Fruit fly (Drosophila melanogaster) whole organism, pupa: ENCODE results near the gene CG31223.
A peak's percentile ranks its signal among the peaks of the same experiment; 100 is the strongest.

ENCODE experiments used
- CG10348 ChIP-seq: fragments of 200-800 bp; sonication (Bioruptor generic); IDR thresholded peaks from 2 replicates; pipeline ENCODE4 v1.3.6; 2022; ENCODE audit warnings: missing biosample characterization, missing genetic modification characterization
- CG12605 ChIP-seq: fragments of 200-800 bp; sonication (Bioruptor generic); IDR thresholded peaks from 2 replicates; pipeline ENCODE4 v1.3.6; 2022; ENCODE audit warnings: missing biosample characterization, missing genetic modification characterization
- CG13204 ChIP-seq: fragments of 200-800 bp; sonication (Bioruptor generic); optimal IDR thresholded peaks from 2 replicates; lab custom pipeline; 2018; ENCODE audit warnings: missing biosample characterization, mild to moderate bottlenecking, missing genetic modification characterization, moderate library complexity
- CG14655 ChIP-seq: fragments of 200-800 bp; sonication (Bioruptor generic); optimal IDR thresholded peaks from 3 replicates; lab custom pipeline; 2017; ENCODE audit warnings: mild to moderate bottlenecking, missing biosample characterization, missing genetic modification reagents, missing genetic modification characterization
- CG15710 ChIP-seq: fragments of 200-800 bp; sonication (Bioruptor generic); optimal IDR thresholded peaks from 2 replicates; lab custom pipeline; 2018; ENCODE audit warnings: missing biosample characterization, mild to moderate bottlenecking, missing genetic modification characterization, moderate library complexity
- CG17806 ChIP-seq: fragments of 200-800 bp; sonication (Bioruptor generic); optimal IDR thresholded peaks from 2 replicates; lab custom pipeline; 2018; ENCODE audit warnings: missing biosample characterization, mild to moderate bottlenecking, missing genetic modification characterization, moderate library complexity
- CG32121 ChIP-seq: fragments of 200-800 bp; sonication (Bioruptor generic); IDR thresholded peaks from 2 replicates; pipeline ENCODE4 v1.3.6; 2022; ENCODE audit warnings: missing biosample characterization, missing genetic modification characterization
- CG34367 ChIP-seq: fragments of 200-800 bp; sonication (Bioruptor generic); optimal IDR thresholded peaks from 2 replicates; lab custom pipeline; 2018; ENCODE audit warnings: missing biosample characterization, mild to moderate bottlenecking, missing genetic modification characterization
- CG4496 ChIP-seq: fragments of 200-800 bp; sonication (Bioruptor generic); IDR thresholded peaks from 3 replicates; pipeline ENCODE4 v1.3.6; 2022; ENCODE audit warnings: missing biosample characterization, missing genetic modification characterization
- CG8159 ChIP-seq: fragments of 200-800 bp; sonication (Bioruptor generic); optimal IDR thresholded peaks from 3 replicates; lab custom pipeline; 2018; ENCODE audit warnings: missing biosample characterization, mild to moderate bottlenecking, missing genetic modification characterization, moderate library complexity
- CG8301 ChIP-seq: fragments of 200-800 bp; sonication (Bioruptor generic); optimal IDR thresholded peaks from 2 replicates; lab custom pipeline; 2018; ENCODE audit warnings: missing biosample characterization, mild to moderate bottlenecking, missing genetic modification characterization
- CG9948 ChIP-seq: fragments of 200-800 bp; sonication (Bioruptor generic); optimal IDR thresholded peaks from 2 replicates; lab custom pipeline; 2018; ENCODE audit warnings: missing biosample characterization, mild to moderate bottlenecking, missing genetic modification characterization, moderate library complexity
- D1 ChIP-seq: fragments of 200-800 bp; sonication (Bioruptor generic); optimal IDR thresholded peaks from 2 replicates; lab custom pipeline; 2018; ENCODE audit warnings: missing biosample characterization, mild to moderate bottlenecking, missing genetic modification characterization, moderate library complexity
- EcR ChIP-seq: fragments of 200-800 bp; sonication (Bioruptor generic); optimal IDR thresholded peaks from 3 replicates; lab custom pipeline; 2019; ENCODE audit warnings: missing biosample characterization, missing genetic modification characterization, mild to moderate bottlenecking, moderate library complexity, missing genetic modification reagents
- Ets98B ChIP-seq: fragments of 200-800 bp; sonication (Bioruptor generic); IDR thresholded peaks from 2 replicates; pipeline ENCODE4 v1.3.6; 2022; ENCODE audit warnings: missing biosample characterization, missing genetic modification characterization
- Pif1A ChIP-seq: fragments of 200-800 bp; sonication (Bioruptor generic); optimal IDR thresholded peaks from 3 replicates; lab custom pipeline; 2016; ENCODE audit warnings: missing biosample characterization, missing genetic modification characterization
- Pif1B ChIP-seq: fragments of 200-800 bp; sonication (Bioruptor generic); optimal IDR thresholded peaks from 3 replicates; lab custom pipeline; 2016; ENCODE audit warnings: missing biosample characterization, missing genetic modification characterization
- Snoo ChIP-seq: fragments of 200-800 bp; sonication (Bioruptor generic); optimal IDR thresholded peaks from 3 replicates; lab custom pipeline; 2017; ENCODE audit warnings: missing biosample characterization, mild to moderate bottlenecking, missing genetic modification characterization, inconsistent platforms
- fd96Ca ChIP-seq: fragments of 200-800 bp; sonication (Bioruptor generic); IDR thresholded peaks from 3 replicates; pipeline ENCODE4 v1.3.6; 2022; ENCODE audit warnings: missing biosample characterization, missing genetic modification characterization
- gl ChIP-seq: fragments of 200-800 bp; sonication (Bioruptor generic); optimal IDR thresholded peaks from 2 replicates; lab custom pipeline; 2018; ENCODE audit warnings: missing biosample characterization, mild to moderate bottlenecking, missing genetic modification characterization
- rn ChIP-seq: fragments of 200-800 bp; sonication (Bioruptor generic); IDR thresholded peaks from 2 replicates; pipeline ENCODE4 v1.3.6; 2022; ENCODE audit warnings: missing biosample characterization, missing genetic modification characterization

CG31223 gene

DNA sequence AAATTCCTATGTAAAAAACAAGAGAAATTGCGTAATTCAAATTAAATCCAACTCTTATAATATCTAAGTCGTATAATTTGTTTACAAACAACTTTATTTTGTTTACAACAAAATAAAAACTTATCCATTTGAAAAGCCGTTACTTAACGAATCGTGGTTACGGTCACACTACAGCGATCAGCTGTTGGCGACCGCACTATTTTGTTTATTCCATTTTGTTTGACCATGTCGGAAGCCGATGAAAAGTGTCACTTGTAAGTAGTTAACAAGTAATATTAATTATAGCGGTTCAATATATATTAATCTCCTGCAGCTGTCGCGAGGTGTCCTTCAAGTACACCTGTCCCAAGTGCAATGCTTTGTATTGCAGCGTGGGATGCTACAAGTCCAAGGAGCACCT lies at the start of gene CG31223:
Gene CG31223 (plus strand): TSS at position 165 of the 400 bp plus-strand sequence.
- TF ChIP-seq CG10348, result no peak
- no peak for TF ChIP-seq EcR (GFP tag; lab: Kevin White, UChicago)

DNA sequence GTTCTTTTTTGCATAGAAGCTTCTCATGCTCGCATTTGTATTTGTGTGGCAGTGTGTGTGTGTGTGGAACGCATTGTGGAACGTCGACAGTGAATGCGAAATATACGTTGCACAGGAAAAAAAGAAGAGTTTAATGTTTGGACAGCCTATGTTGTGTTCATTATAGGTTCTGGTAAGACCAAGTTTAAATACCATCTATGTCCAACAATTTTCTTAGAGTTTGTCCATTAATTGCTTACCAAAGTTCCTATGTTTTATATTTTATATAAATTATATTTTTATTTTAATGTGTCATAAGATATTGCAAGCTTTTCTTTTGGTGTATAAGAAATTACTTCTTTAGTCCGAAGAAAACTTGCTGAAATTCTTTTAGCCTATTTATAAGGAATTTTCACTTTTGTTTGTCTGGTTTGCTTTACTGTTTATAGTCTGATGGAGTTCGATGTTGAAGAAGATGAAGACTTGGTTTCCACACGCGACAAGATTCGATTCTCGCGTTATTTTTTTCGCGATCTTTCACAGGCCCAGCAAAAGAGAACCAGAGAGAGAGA lies 48.7 kb upstream of the CG31223 start:
- peak; percentile 61 for TF ChIP-seq CG12605 (GFP tag; lab: Robert Waterston, UW)
- TF ChIP-seq CG14655, result peak; percentile 96
- TF ChIP-seq fd96Ca, result 0 out of 3 replicates have a peak, but pooled peaks have one; percentile 27
- TF ChIP-seq gl (tag; lab: Kevin White, UChicago), result peak; percentile 54
- TF ChIP-seq Snoo (tag; lab: Kevin White, UChicago), result peak; percentile 79
- TF ChIP-seq Ets98B (GFP tag; lab: Robert Waterston, UW), result peak; percentile 30; the same call in 1 of the 2 replicates
- TF ChIP-seq CG13204 (GFP tag; lab: Kevin White, UChicago), result peak; percentile 67
- peak; percentile 79 for TF ChIP-seq Pif1A
- TF ChIP-seq CG4496 (GFP tag; lab: Robert Waterston, UW), result peak; percentile 81; the same call in 2 of the 3 replicates
- peak; percentile 96 for TF ChIP-seq CG8159 (tag; lab: Kevin White, UChicago)
- TF ChIP-seq CG10348, result no peak
- TF ChIP-seq rn (GFP tag; lab: Robert Waterston, UW), result peak; percentile 8; the same call in 1 of the 2 replicates
- TF ChIP-seq EcR (GFP tag; lab: Kevin White, UChicago), result no peak
- peak; percentile 93 for TF ChIP-seq D1 (tag; lab: Kevin White, UChicago)
- peak; percentile 96 for TF ChIP-seq CG17806
- TF ChIP-seq CG15710 (tag; lab: Kevin White, UChicago), result peak; percentile 94
- peak; percentile 65 for TF ChIP-seq CG32121
- TF ChIP-seq Pif1B, result peak; percentile 81
- TF ChIP-seq CG34367 (tag; lab: Kevin White, UChicago), result peak; percentile 88
- peak; percentile 97 for TF ChIP-seq CG9948 (tag; lab: Kevin White, UChicago)
- TF ChIP-seq CG8301, result peak; percentile 90
- TF ChIP-seq, all 21 proteins: peak for 19

DNA sequence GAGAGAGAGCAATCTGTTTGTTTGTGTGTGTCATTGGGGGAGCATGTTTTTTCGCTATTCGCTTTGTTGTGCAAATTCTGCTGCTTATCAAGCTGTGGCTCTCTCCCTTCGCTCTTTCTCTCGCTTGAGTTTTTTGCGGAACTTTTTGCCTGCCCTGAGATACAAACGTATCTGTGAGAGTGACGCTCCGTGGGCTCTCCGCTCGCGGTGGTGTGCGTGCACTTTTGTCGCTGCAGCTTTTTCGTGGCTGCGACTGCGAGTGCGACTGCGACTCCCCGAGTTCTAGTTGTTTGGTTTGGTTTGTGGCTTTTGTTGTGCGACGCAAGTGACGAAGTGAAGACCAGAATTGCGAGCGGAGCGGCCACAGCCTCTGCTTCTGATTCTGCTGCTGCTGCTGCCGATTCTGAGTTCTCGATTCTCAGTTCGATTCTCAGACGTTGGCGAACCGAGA lies 48.2 kb upstream of the CG31223 start:
- TF ChIP-seq rn (GFP tag; lab: Robert Waterston, UW) (no peak), CG14655 (no peak), EcR (GFP tag; lab: Kevin White, UChicago) (peak; percentile 18), CG12605 (GFP tag; lab: Robert Waterston, UW) (peak; percentile 85), Pif1A (no peak), CG32121 (peak; percentile 93), CG34367 (tag; lab: Kevin White, UChicago) (no peak), CG13204 (GFP tag; lab: Kevin White, UChicago) (peak; percentile 82), CG4496 (GFP tag; lab: Robert Waterston, UW) (peak; percentile 86), gl (tag; lab: Kevin White, UChicago) (no peak), Ets98B (GFP tag; lab: Robert Waterston, UW) (peak; percentile 96), CG8301 (no peak), CG10348 (no peak), CG15710 (tag; lab: Kevin White, UChicago) (no peak), CG17806 (no peak), fd96Ca (peak; percentile 95), CG8159 (tag; lab: Kevin White, UChicago) (no peak), Pif1B (peak; percentile 60), Snoo (tag; lab: Kevin White, UChicago) (peak; percentile 31)

DNA sequence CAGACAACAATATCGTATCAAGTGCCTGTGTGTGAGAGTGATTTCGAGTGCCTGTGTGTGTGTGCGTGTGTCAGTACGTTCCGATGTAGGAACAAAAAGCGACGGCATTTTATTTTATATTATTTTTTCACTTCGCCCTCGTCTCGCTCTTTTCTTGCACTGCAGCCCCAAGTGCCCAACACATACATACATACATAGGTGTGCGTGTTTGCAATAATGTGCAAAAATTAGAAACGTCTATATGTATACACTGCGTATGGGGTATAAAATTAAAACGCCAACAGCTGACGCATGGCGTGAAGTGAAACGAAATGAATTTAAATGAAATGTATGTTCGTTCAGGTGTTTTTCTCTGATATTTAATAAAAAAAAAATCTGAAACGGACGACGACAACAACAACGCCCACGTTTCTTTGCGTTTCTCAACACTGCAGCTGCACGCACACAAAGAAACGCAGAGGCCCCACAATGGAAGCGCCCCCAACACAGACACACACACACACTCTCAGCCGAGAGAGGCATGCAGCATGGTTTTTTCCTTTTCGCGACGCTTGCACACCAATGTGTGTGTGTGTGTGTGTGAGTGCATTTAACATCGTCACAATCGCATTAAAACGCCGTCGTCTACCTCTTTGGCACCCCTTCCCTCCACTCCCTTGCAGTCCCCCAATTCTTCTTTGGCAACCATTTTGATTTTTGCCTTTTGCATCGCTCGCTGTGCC lies 47.1 kb upstream of the CG31223 start:
- peak; percentile 61 for TF ChIP-seq CG13204 (GFP tag; lab: Kevin White, UChicago)
- TF ChIP-seq CG15710 (tag; lab: Kevin White, UChicago), result peak; percentile 42
- peak; percentile 69 for TF ChIP-seq CG32121
- TF ChIP-seq rn (GFP tag; lab: Robert Waterston, UW), result no peak
- peak; percentile 51 for TF ChIP-seq CG8301
- peak; percentile 15 for TF ChIP-seq D1 (tag; lab: Kevin White, UChicago)
- 0 out of 2 replicates have a peak, but pooled peaks have one; percentile 10 for TF ChIP-seq CG10348
- TF ChIP-seq Ets98B (GFP tag; lab: Robert Waterston, UW), result peak; percentile 63
- peak; percentile 36; the same call in 2 of the 3 replicates for TF ChIP-seq CG4496 (GFP tag; lab: Robert Waterston, UW)
- TF ChIP-seq fd96Ca, result peak; percentile 77; the same call in 2 of the 3 replicates
- no peak for TF ChIP-seq EcR (GFP tag; lab: Kevin White, UChicago)
- peak; percentile 21 for TF ChIP-seq CG34367 (tag; lab: Kevin White, UChicago)
- peak; percentile 34 for TF ChIP-seq CG17806
- peak; percentile 65 for TF ChIP-seq CG14655
- TF ChIP-seq CG9948 (tag; lab: Kevin White, UChicago), result peak; percentile 39
- TF ChIP-seq Pif1A, result peak; percentile 69
- peak; percentile 10 for TF ChIP-seq Snoo (tag; lab: Kevin White, UChicago)
- TF ChIP-seq gl (tag; lab: Kevin White, UChicago), result peak; percentile 28
- TF ChIP-seq CG12605 (GFP tag; lab: Robert Waterston, UW), result peak; percentile 59
- peak; percentile 54 for TF ChIP-seq CG8159 (tag; lab: Kevin White, UChicago)
- peak; percentile 63 for TF ChIP-seq Pif1B
